Fruit fly (Drosophila melanogaster): ENCODE data around the gene Teh3.

dm6 chr3L:4225647-4226470 is 41.4 kb upstream of the Teh3 start:
- no peak for TF ChIP-seq CG10565 (GFP tag; optimal IDR thresholded peaks at IDR 0.05)
- TF ChIP-seq CG3838 (GFP tag; optimal IDR thresholded peaks at IDR 0.05): no peak
- TF ChIP-seq z (GFP tag; IDR thresholded peaks at IDR 0.05): no peak
- no peak for TF ChIP-seq tin (GFP tag; optimal IDR thresholded peaks at IDR 0.05)
- TF ChIP-seq nau (GFP tag; optimal IDR thresholded peaks at IDR 0.05): no peak
- no peak for TF ChIP-seq CG1603 (tag; optimal IDR thresholded peaks at IDR 0.05)
- no peak for TF ChIP-seq CG17802 (tag; optimal IDR thresholded peaks at IDR 0.05)
- TF ChIP-seq CG13424 (tag; optimal IDR thresholded peaks at IDR 0.05): no peak
- TF ChIP-seq jigr1 (GFP tag; IDR thresholded peaks at IDR 0.05): no peak
- TF ChIP-seq Nf-YA (GFP tag; IDR thresholded peaks at IDR 0.05): no peak
- TF ChIP-seq dati (GFP tag; IDR thresholded peaks at IDR 0.05): no peak
- TF ChIP-seq danr (GFP tag; IDR thresholded peaks at IDR 0.05): no peak
- no peak for TF ChIP-seq Ptx1 (GFP tag; IDR thresholded peaks at IDR 0.05)
- no peak for TF ChIP-seq mld (GFP tag; IDR thresholded peaks at IDR 0.05; ENCODE audit: partially characterized antibody)

Data from whole organism, embryonic.